Fruit fly (Drosophila melanogaster) whole organism, embryonic: ENCODE measurements around the gene CG18130.

ENCODE experiments used
- ATbp ChIP-seq: fragments of 200-800 bp; sonication (Bioruptor generic); optimal IDR thresholded peaks from 2 replicates; lab custom pipeline; 2017; ENCODE audit warnings: missing biosample characterization, mild to moderate bottlenecking, missing genetic modification characterization, missing genetic modification reagents
- BEAF-32 ChIP-seq: fragments of 200-800 bp; sonication (Bioruptor generic); optimal IDR thresholded peaks from 3 replicates; lab custom pipeline; 2017; ENCODE audit warnings: missing biosample characterization, missing genetic modification characterization, mild to moderate bottlenecking, moderate library complexity, missing genetic modification reagents
- Bgb ChIP-seq: fragments of 200-800 bp; sonication (Bioruptor generic); IDR thresholded peaks from 2 replicates; pipeline ENCODE4 v1.3.6; 2022; ENCODE audit warnings: missing biosample characterization, missing genetic modification characterization; ENCODE audit not compliant: partially characterized antibody
- CG10321 ChIP-seq: fragments of 200-800 bp; sonication (Bioruptor generic); IDR thresholded peaks from 2 replicates; pipeline ENCODE4 v1.3.6; 2022; ENCODE audit warnings: missing biosample characterization, missing genetic modification characterization
- CG10654 ChIP-seq: fragments of 200-800 bp; sonication (Bioruptor generic); optimal IDR thresholded peaks from 2 replicates; lab custom pipeline; 2016; ENCODE audit warnings: missing biosample characterization, missing genetic modification characterization
- CG11398 ChIP-seq: fragments of 200-800 bp; sonication (Bioruptor generic); optimal IDR thresholded peaks from 2 replicates; lab custom pipeline; 2016; ENCODE audit warnings: missing biosample characterization, missing genetic modification characterization
- CG11723 ChIP-seq: fragments of 200-800 bp; sonication (Bioruptor generic); optimal IDR thresholded peaks from 2 replicates; lab custom pipeline; 2017; ENCODE audit warnings: missing biosample characterization, mild to moderate bottlenecking, missing genetic modification characterization
- CG12104 ChIP-seq: fragments of 200-800 bp; sonication (Bioruptor generic); optimal IDR thresholded peaks from 3 replicates; lab custom pipeline; 2016; ENCODE audit warnings: missing biosample characterization, missing genetic modification characterization
- CG15514 ChIP-seq: fragments of 200-800 bp; sonication (Bioruptor generic); optimal IDR thresholded peaks from 3 replicates; lab custom pipeline; 2017; ENCODE audit warnings: missing biosample characterization, missing genetic modification characterization, mild to moderate bottlenecking, moderate library complexity, missing genetic modification reagents
- CG18619 ChIP-seq: fragments of 200-800 bp; sonication (Bioruptor generic); optimal IDR thresholded peaks from 3 replicates; lab custom pipeline; 2017; ENCODE audit warnings: missing biosample characterization, mild to moderate bottlenecking, missing genetic modification characterization
- CG3163 ChIP-seq: fragments of 200-800 bp; sonication (Bioruptor generic); optimal IDR thresholded peaks from 3 replicates; lab custom pipeline; 2016; ENCODE audit warnings: missing biosample characterization, missing genetic modification characterization
- CG34376 ChIP-seq: fragments of 200-800 bp; sonication (Bioruptor generic); optimal IDR thresholded peaks from 2 replicates; lab custom pipeline; 2018; ENCODE audit warnings: missing biosample characterization, mild to moderate bottlenecking, missing genetic modification characterization
- CG43689 ChIP-seq: fragments of 200-800 bp; sonication (Bioruptor generic); IDR thresholded peaks from 2 replicates; pipeline ENCODE4 v1.3.6; 2022; ENCODE audit warnings: missing biosample characterization, missing genetic modification characterization
- CG4707 ChIP-seq: fragments of 200-800 bp; sonication (Bioruptor generic); optimal IDR thresholded peaks from 2 replicates; lab custom pipeline; 2018; ENCODE audit warnings: missing biosample characterization, mild to moderate bottlenecking, missing genetic modification characterization, moderate library complexity
- CG6254 ChIP-seq: fragments of 200-800 bp; sonication (Bioruptor generic); optimal IDR thresholded peaks from 3 replicates; lab custom pipeline; 2017; ENCODE audit warnings: mild to moderate bottlenecking, missing biosample characterization, missing genetic modification reagents, missing genetic modification characterization
- CG6272 ChIP-seq: fragments of 200-800 bp; sonication (Bioruptor generic); IDR thresholded peaks from 2 replicates; pipeline ENCODE4 v1.3.6; 2022; ENCODE audit warnings: missing biosample characterization, missing genetic modification characterization
- CG6765 ChIP-seq: fragments of 200-800 bp; sonication (Bioruptor generic); optimal IDR thresholded peaks from 3 replicates; lab custom pipeline; 2017; ENCODE audit warnings: missing biosample characterization, mild to moderate bottlenecking, missing genetic modification characterization
- CG6813 ChIP-seq: fragments of 200-800 bp; sonication (Bioruptor generic); optimal IDR thresholded peaks from 2 replicates; lab custom pipeline; 2017; ENCODE audit warnings: missing biosample characterization, missing genetic modification characterization, mild to moderate bottlenecking, moderate library complexity, missing genetic modification reagents
- CG8765 ChIP-seq: fragments of 200-800 bp; sonication (Bioruptor generic); IDR thresholded peaks from 2 replicates; pipeline ENCODE4 v1.3.6; 2022; ENCODE audit warnings: missing biosample characterization, missing genetic modification characterization
- Doc2 ChIP-seq: fragments of 200-800 bp; sonication (Bioruptor generic); IDR thresholded peaks from 2 replicates; pipeline ENCODE4 v1.3.6; 2022; ENCODE audit warnings: missing biosample characterization, missing genetic modification characterization
- Dp ChIP-seq: fragments of 200-800 bp; sonication (Bioruptor generic); optimal IDR thresholded peaks from 2 replicates; lab custom pipeline; 2018; ENCODE audit warnings: missing biosample characterization, mild to moderate bottlenecking, missing genetic modification characterization, moderate library complexity
- E2f2 ChIP-seq: fragments of 200-800 bp; sonication (Bioruptor generic); IDR thresholded peaks from 2 replicates; pipeline ENCODE4 v1.3.6; 2022; ENCODE audit warnings: missing biosample characterization, missing genetic modification characterization
- Eip74EF ChIP-seq, 2 experiments: fragments of 200-800 bp in 1 of 2; fragments of >200 bp in 1 of 2; sonication (Bioruptor generic) in 1 of 2; optimal IDR thresholded peaks; 2 replicates each; lab custom pipeline; 2017 to 2019; ENCODE audit warnings: missing biosample characterization in 2 of 2, missing genetic modification characterization in 2 of 2, mild to moderate bottlenecking in 1 of 2, moderate library complexity in 1 of 2
- Fer2 ChIP-seq: fragments of 200-800 bp; sonication (Bioruptor generic); optimal IDR thresholded peaks from 2 replicates; lab custom pipeline; 2018; ENCODE audit warnings: missing biosample characterization, mild to moderate bottlenecking, missing genetic modification characterization, moderate library complexity
- Hr3 ChIP-seq: fragments of 200-800 bp; sonication (Bioruptor generic); optimal IDR thresholded peaks from 3 replicates; lab custom pipeline; 2016; ENCODE audit warnings: missing biosample characterization, missing genetic modification characterization
- Hr51 ChIP-seq, 2 experiments: fragments of 200-800 bp; sonication (Bioruptor generic); optimal IDR thresholded peaks; 2 replicates in 1 of 2; 3 replicates in 1 of 2; lab custom pipeline; 2016 to 2018; ENCODE audit warnings: missing biosample characterization in 2 of 2, missing genetic modification characterization in 2 of 2, mild to moderate bottlenecking in 1 of 2, moderate library complexity in 1 of 2
- Jarid2 ChIP-seq: fragments of 200-800 bp; sonication (Bioruptor generic); optimal IDR thresholded peaks from 3 replicates; lab custom pipeline; 2017; ENCODE audit warnings: mild to moderate bottlenecking, missing biosample characterization, missing genetic modification reagents, missing genetic modification characterization
- Myb ChIP-seq: fragments of 200-800 bp; sonication (Bioruptor generic); optimal IDR thresholded peaks from 2 replicates; lab custom pipeline; 2016; ENCODE audit warnings: missing biosample characterization, missing genetic modification characterization
- NC2β ChIP-seq: fragments of 200-800 bp; sonication (Bioruptor generic); optimal IDR thresholded peaks from 2 replicates; lab custom pipeline; 2016; ENCODE audit warnings: missing biosample characterization, missing genetic modification characterization
- Nf-YA ChIP-seq: fragments of 200-800 bp; sonication (Bioruptor generic); IDR thresholded peaks from 2 replicates; pipeline ENCODE4 v1.3.6; 2022; ENCODE audit warnings: missing biosample characterization, missing genetic modification characterization
- Ptx1 ChIP-seq: fragments of 200-800 bp; sonication (Bioruptor generic); IDR thresholded peaks from 2 replicates; pipeline ENCODE4 v1.3.6; 2022; ENCODE audit warnings: missing biosample characterization, missing genetic modification characterization
- Sox100B ChIP-seq: fragments of 200-800 bp; sonication (Bioruptor generic); optimal IDR thresholded peaks from 3 replicates; lab custom pipeline; 2018; ENCODE audit warnings: missing biosample characterization, mild to moderate bottlenecking, missing genetic modification characterization
- cad ChIP-seq: fragments of >200 bp; optimal IDR thresholded peaks from 2 replicates; lab custom pipeline; 2017; ENCODE audit warnings: missing biosample characterization, missing genetic modification characterization
- cas ChIP-seq: fragments of 200-800 bp; sonication (Bioruptor generic); IDR thresholded peaks from 2 replicates; pipeline ENCODE4 v1.3.6; 2022; ENCODE audit warnings: missing biosample characterization, missing genetic modification characterization
- chinmo ChIP-seq: fragments of 200-800 bp; sonication (Bioruptor generic); IDR thresholded peaks from 4 replicates; pipeline ENCODE4 v1.3.6; 2022; ENCODE audit warnings: missing biosample characterization, missing genetic modification characterization; ENCODE audit not compliant: partially characterized antibody
- ci ChIP-seq: fragments of 200-800 bp; sonication (Bioruptor generic); IDR thresholded peaks from 3 replicates; pipeline ENCODE4 v1.3.6; 2022; ENCODE audit warnings: missing biosample characterization, missing genetic modification characterization
- crol ChIP-seq: fragments of 200-800 bp; sonication (Bioruptor generic); IDR thresholded peaks from 2 replicates; pipeline ENCODE4 v1.3.6; 2022; ENCODE audit warnings: missing biosample characterization, missing genetic modification characterization
- da ChIP-seq: fragments of 200-800 bp; sonication (Bioruptor generic); optimal IDR thresholded peaks from 2 replicates; lab custom pipeline; 2016; ENCODE audit warnings: missing biosample characterization, missing genetic modification characterization
- fd3F ChIP-seq: fragments of 200-800 bp; sonication (Bioruptor generic); optimal IDR thresholded peaks from 2 replicates; lab custom pipeline; 2018; ENCODE audit warnings: missing biosample characterization, mild to moderate bottlenecking, missing genetic modification characterization, moderate library complexity
- gem ChIP-seq: fragments of 200-800 bp; sonication (Bioruptor generic); optimal IDR thresholded peaks from 2 replicates; lab custom pipeline; 2019; ENCODE audit warnings: missing biosample characterization, mild to moderate bottlenecking, missing genetic modification characterization, moderate library complexity
- kni ChIP-seq: fragments of 200-800 bp; sonication (Bioruptor generic); optimal IDR thresholded peaks from 3 replicates; lab custom pipeline; 2017; ENCODE audit warnings: mild to moderate bottlenecking, missing biosample characterization, missing genetic modification reagents, missing genetic modification characterization
- luna ChIP-seq: fragments of 200-800 bp; sonication (Bioruptor generic); optimal IDR thresholded peaks from 2 replicates; lab custom pipeline; 2016; ENCODE audit warnings: missing biosample characterization, missing genetic modification characterization
- nmo ChIP-seq: fragments of 200-800 bp; sonication (Bioruptor generic); optimal IDR thresholded peaks from 2 replicates; lab custom pipeline; 2018; ENCODE audit warnings: missing biosample characterization, mild to moderate bottlenecking, missing genetic modification characterization, moderate library complexity
- pho ChIP-seq: fragments of 200-800 bp; sonication (Bioruptor generic); optimal IDR thresholded peaks from 2 replicates; lab custom pipeline; 2016; ENCODE audit warnings: missing biosample characterization, missing genetic modification characterization
- sc ChIP-seq, 3 experiments: fragments of >200 bp in 2 of 3; fragments of 200-800 bp in 1 of 3; sonication (Bioruptor generic) in 1 of 3; optimal IDR thresholded peaks; 2 replicates in 2 of 3; 3 replicates in 1 of 3; lab custom pipeline; 2017; ENCODE audit warnings: mild to moderate bottlenecking in 1 of 3, missing biosample characterization in 1 of 3, missing genetic modification characterization in 1 of 3, missing genetic modification reagents in 1 of 3
- schlank ChIP-seq: fragments of 200-800 bp; sonication (Bioruptor generic); optimal IDR thresholded peaks from 2 replicates; lab custom pipeline; 2018; ENCODE audit warnings: missing biosample characterization, mild to moderate bottlenecking, missing genetic modification characterization
- shn ChIP-seq: fragments of 200-800 bp; sonication (Bioruptor generic); optimal IDR thresholded peaks from 3 replicates; lab custom pipeline; 2016; ENCODE audit warnings: missing biosample characterization, missing genetic modification characterization
- trh ChIP-seq: fragments of 200-800 bp; sonication (Bioruptor generic); optimal IDR thresholded peaks from 2 replicates; lab custom pipeline; 2016; ENCODE audit warnings: missing biosample characterization, missing genetic modification characterization

The CG18130 gene

dm6 chrX:12012149-12013097, 19.9 kb upstream of the CG18130 start, which contains the start of the genes CG1492 and regucalcin (continued):
- no peak for TF ChIP-seq shn (GFP tag; lab: Kevin White, UChicago)
- TF ChIP-seq CG8765 (GFP tag; lab: Robert Waterston, UW) = no peak
- no peak for TF ChIP-seq CG11398 (GFP tag; lab: Kevin White, UChicago)
- TF ChIP-seq CG3163 (GFP tag; lab: Kevin White, UChicago) = no peak
- no peak for TF ChIP-seq Doc2 (GFP tag; lab: Robert Waterston, UW)
- no peak for TF ChIP-seq CG6272 (GFP tag; lab: Robert Waterston, UW)
- TF ChIP-seq trh (GFP tag; lab: Kevin White, UChicago) = no peak
- TF ChIP-seq gem (tag; lab: Kevin White, UChicago) = no peak
- TF ChIP-seq BEAF-32 (GFP tag; lab: Kevin White, UChicago) = peak; percentile 62
- TF ChIP-seq Eip74EF (GFP tag; optimal IDR thresholded peaks at IDR 0.05; lab: Kevin White, UChicago) = no peak
- TF ChIP-seq CG34376 (GFP tag; lab: Kevin White, UChicago) = peak; percentile 7
- no peak for TF ChIP-seq CG43689 (GFP tag; lab: Robert Waterston, UW)
- no peak for TF ChIP-seq CG11723
- no peak for TF ChIP-seq CG18619 (GFP tag; lab: Kevin White, UChicago)
- TF ChIP-seq CG12104 (GFP tag; lab: Kevin White, UChicago) = no peak
- TF ChIP-seq ci = no peak
- peak; percentile 96 for TF ChIP-seq E2f2 (GFP tag; lab: Robert Waterston, UW)
- TF ChIP-seq CG6813 (GFP tag; lab: Kevin White, UChicago) = no peak
- no peak for TF ChIP-seq Jarid2 (GFP tag; lab: Kevin White, UChicago)
- no peak for TF ChIP-seq NC2β (GFP tag; lab: Kevin White, UChicago)
- no peak for TF ChIP-seq luna (GFP tag; lab: Kevin White, UChicago)
- TF ChIP-seq cas (GFP tag; lab: Robert Waterston, UW) = no peak
- TF ChIP-seq Nf-YA (GFP tag; lab: Robert Waterston, UW) = no peak
- TF ChIP-seq Sox100B (GFP tag; lab: Kevin White, UChicago) = no peak
- no peak for TF ChIP-seq fd3F (GFP tag; lab: Kevin White, UChicago)
- peak; percentile 41; the same call in 1 of the 2 replicates for TF ChIP-seq Bgb (GFP tag; lab: Robert Waterston, UW)
- TF ChIP-seq ATbp (GFP tag; lab: Kevin White, UChicago) = no peak
- TF ChIP-seq Ptx1 (GFP tag; lab: Robert Waterston, UW) = no peak
- TF ChIP-seq CG6765 (GFP tag; lab: Kevin White, UChicago) = no peak
- peak; percentile 21 for TF ChIP-seq nmo (GFP tag; lab: Kevin White, UChicago)
- TF ChIP-seq Dp (GFP tag; lab: Kevin White, UChicago) = peak; percentile 97
- no peak for TF ChIP-seq CG10321 (GFP tag; lab: Robert Waterston, UW)
- TF ChIP-seq crol (GFP tag; lab: Robert Waterston, UW) = no peak
- no peak for TF ChIP-seq CG4707 (GFP tag; lab: Kevin White, UChicago)
- 0 out of 4 replicates have a peak, but pooled peaks have one; percentile 42 for TF ChIP-seq chinmo (GFP tag; lab: Robert Waterston, UW)
- TF ChIP-seq da (GFP tag; lab: Kevin White, UChicago) = no peak
- no peak for TF ChIP-seq Hr51 (GFP tag; optimal IDR thresholded peaks at IDR 0.05; lab: Kevin White, UChicago)
- no peak for TF ChIP-seq Fer2 (tag; lab: Kevin White, UChicago)
- no peak for TF ChIP-seq pho
- TF ChIP-seq kni = no peak
- no peak for TF ChIP-seq cad (GFP tag; lab: Kevin White, UChicago)
- no peak for TF ChIP-seq CG6254
- TF ChIP-seq sc (optimal IDR thresholded peaks at IDR 0.05; lab: Kevin White, UChicago) = no peak
- no peak for TF ChIP-seq sc (GFP tag; optimal IDR thresholded peaks at IDR 0.05; lab: Kevin White, UChicago)
- peak; percentile 59 for TF ChIP-seq CG15514 (GFP tag; lab: Kevin White, UChicago)
- no peak for TF ChIP-seq Hr3 (GFP tag; lab: Kevin White, UChicago)
- no peak for TF ChIP-seq schlank (tag; lab: Kevin White, UChicago)
- TF ChIP-seq Myb (GFP tag; lab: Kevin White, UChicago) = peak; percentile 89
- TF ChIP-seq CG10654 (GFP tag; lab: Kevin White, UChicago) = no peak
